Worm (Caenorhabditis elegans) whole organism, L4 larva: Measurements from ENCODE around the gene C04A11.2.

ENCODE experiments used
- F37D6.2 ChIP-seq: sonication (generic microtip); optimal IDR thresholded peaks from 2 replicates; lab custom pipeline; 2016; ENCODE audit warnings: mild to moderate bottlenecking, missing genetic modification characterization, missing compliant biosample characterization
- F49E8.2 ChIP-seq: sonication (generic microtip); optimal IDR thresholded peaks from 2 replicates; lab custom pipeline; 2016; ENCODE audit warnings: missing compliant biosample characterization, mild to moderate bottlenecking, missing genetic modification characterization, borderline replicate concordance
- ZK337.2 ChIP-seq: fragments of 200-800 bp; sonication (Bioruptor generic); IDR thresholded peaks from 2 replicates; pipeline ENCODE4 v1.3.6; 2022; ENCODE audit warnings: missing genetic modification reagents, missing genetic modification characterization, missing compliant biosample characterization
- ZK546.5 ChIP-seq, 2 experiments: sonication (generic microtip); optimal IDR thresholded peaks; 2 replicates each; lab custom pipeline; 2017; ENCODE audit warnings: missing biosample characterization in 2 of 2, missing genetic modification characterization in 2 of 2
- aha-1 ChIP-seq: fragments of 150-350 bp; peaks from one replicate; lab custom pipeline; 2014; ENCODE audit warnings: missing biosample characterization, missing genetic modification characterization
- ama-1 ChIP-seq: fragments of 150-350 bp; optimal IDR thresholded peaks from 2 replicates; lab custom pipeline; 2014; ENCODE audit warnings: inconsistent platforms, mixed read lengths
- arid-1 ChIP-seq: fragments of 200-800 bp; sonication (Bioruptor generic); conservative IDR thresholded peaks from 2 replicates; pipeline ENCODE4 v1.3.6; 2022; ENCODE audit warnings: missing genetic modification reagents, missing genetic modification characterization, missing compliant biosample characterization
- ceh-82 ChIP-seq: sonication (generic microtip); optimal IDR thresholded peaks from 2 replicates; lab custom pipeline; 2017; ENCODE audit warnings: missing biosample characterization, missing genetic modification characterization
- cey-2 ChIP-seq: sonication (generic microtip); optimal IDR thresholded peaks from 3 replicates; lab custom pipeline; 2017; ENCODE audit warnings: missing genetic modification characterization, mild to moderate bottlenecking, missing compliant biosample characterization, antibody characterized with exemption, borderline replicate concordance; ENCODE audit not compliant: insufficient read depth
- ctbp-1 ChIP-seq: fragments of 200-800 bp; sonication (Bioruptor generic); IDR thresholded peaks from 2 replicates; pipeline ENCODE4 v1.3.6; 2022; ENCODE audit warnings: missing genetic modification reagents, missing genetic modification characterization, missing compliant biosample characterization
- daf-16 ChIP-seq, 3 experiments: sonication (generic microtip); optimal IDR thresholded peaks; 2 replicates each; lab custom pipeline; 2016 to 2017; ENCODE audit warnings: missing genetic modification characterization in 3 of 3, missing genetic modification reagents in 3 of 3, mild to moderate bottlenecking in 2 of 3, missing compliant biosample characterization in 2 of 3, missing biosample characterization in 1 of 3, moderate library complexity in 1 of 3
- dmd-8 ChIP-seq: fragments of 200-800 bp; sonication (Bioruptor generic); IDR thresholded peaks from 2 replicates; pipeline ENCODE4 v1.3.6; 2022; ENCODE audit warnings: missing genetic modification characterization, missing compliant biosample characterization
- egl-43 ChIP-seq: fragments of 200-800 bp; sonication (Bioruptor generic); IDR thresholded peaks from 2 replicates; pipeline ENCODE4 v1.3.6; 2022; ENCODE audit warnings: missing genetic modification reagents, missing genetic modification characterization, missing compliant biosample characterization
- fkh-10 ChIP-seq: fragments of 150-350 bp; optimal IDR thresholded peaks from 2 replicates; lab custom pipeline; 2014; ENCODE audit warnings: missing biosample characterization, missing genetic modification reagents, missing genetic modification characterization
- hif-1 ChIP-seq, 2 experiments: sonication (generic microtip); optimal IDR thresholded peaks; 2 replicates each; lab custom pipeline; 2016 to 2017; ENCODE audit warnings: missing compliant biosample characterization in 2 of 2, missing genetic modification characterization in 2 of 2, missing genetic modification reagents in 2 of 2, missing genotype in 2 of 2, mild to moderate bottlenecking in 1 of 2
- hlh-11 ChIP-seq: fragments of 200-800 bp; sonication (Bioruptor generic); optimal IDR thresholded peaks from 2 replicates; lab custom pipeline; 2018; ENCODE audit warnings: mild to moderate bottlenecking, missing genetic modification characterization, missing compliant biosample characterization
- lin-13 ChIP-seq: fragments of 150-350 bp; optimal IDR thresholded peaks from 2 replicates; lab custom pipeline; 2014; ENCODE audit warnings: missing biosample characterization, missing genetic modification reagents, missing genetic modification characterization
- lir-3 ChIP-seq: sonication (generic microtip); optimal IDR thresholded peaks from 2 replicates; lab custom pipeline; 2016; ENCODE audit warnings: mild to moderate bottlenecking, missing genetic modification characterization, missing compliant biosample characterization
- mdl-1 ChIP-seq, 2 experiments: fragments of 150-350 bp in 1 of 2; sonication (generic microtip) in 1 of 2; optimal IDR thresholded peaks; 2 replicates each; lab custom pipeline; 2014 to 2017; ENCODE audit warnings: missing biosample characterization in 2 of 2, missing genetic modification characterization in 2 of 2
- mdt-29 ChIP-seq: fragments of 200-800 bp; sonication (Bioruptor generic); IDR thresholded peaks from 2 replicates; pipeline ENCODE4 v1.3.6; 2022; ENCODE audit warnings: missing genetic modification reagents, missing genetic modification characterization, missing compliant biosample characterization
- mep-1 ChIP-seq: fragments of 150-350 bp; sonication (generic microtip); optimal IDR thresholded peaks from 3 replicates; lab custom pipeline; 2014; ENCODE audit warnings: missing biosample characterization, missing genetic modification characterization
- mes-2 ChIP-seq: sonication (generic microtip); optimal IDR thresholded peaks from 2 replicates; lab custom pipeline; 2016; ENCODE audit warnings: missing genotype, mild to moderate bottlenecking, missing genetic modification characterization, missing compliant biosample characterization; ENCODE audit not compliant: poor library complexity, severe bottlenecking
- nhr-10 ChIP-seq: fragments of 150-350 bp; optimal IDR thresholded peaks from 2 replicates; lab custom pipeline; 2014; ENCODE audit warnings: missing biosample characterization, missing genetic modification characterization
- nhr-11 ChIP-seq: fragments of 150-350 bp; optimal IDR thresholded peaks from 2 replicates; lab custom pipeline; 2014; ENCODE audit warnings: missing biosample characterization, missing genetic modification characterization
- nhr-28 ChIP-seq: fragments of 150-350 bp; optimal IDR thresholded peaks from 2 replicates; lab custom pipeline; 2014; ENCODE audit warnings: missing biosample characterization, missing genetic modification characterization
- nhr-77 ChIP-seq: fragments of 150-350 bp; optimal IDR thresholded peaks from 2 replicates; lab custom pipeline; 2014; ENCODE audit warnings: missing biosample characterization, missing genetic modification characterization
- php-3 ChIP-seq: fragments of 200-800 bp; sonication (Bioruptor generic); IDR thresholded peaks from 2 replicates; pipeline ENCODE4 v1.3.6; 2022; ENCODE audit warnings: missing genetic modification reagents, missing genetic modification characterization, missing compliant biosample characterization
- saeg-2 ChIP-seq: fragments of 200-800 bp; sonication (Bioruptor generic); IDR thresholded peaks from 2 replicates; pipeline ENCODE4 v1.3.6; 2022; ENCODE audit warnings: missing genetic modification reagents, missing genetic modification characterization, missing compliant biosample characterization
- spr-1 ChIP-seq: sonication (generic microtip); optimal IDR thresholded peaks from 2 replicates; lab custom pipeline; 2016; ENCODE audit warnings: mild to moderate bottlenecking, missing genetic modification characterization, missing compliant biosample characterization
- tag-97 ChIP-seq: fragments of 200-800 bp; sonication (Bioruptor generic); IDR thresholded peaks from 2 replicates; pipeline ENCODE4 v1.3.6; 2022; ENCODE audit warnings: missing genetic modification characterization, missing compliant biosample characterization
- unc-130 ChIP-seq: sonication (generic microtip); optimal IDR thresholded peaks from 2 replicates; lab custom pipeline; 2016; ENCODE audit warnings: missing genetic modification reagents, missing genetic modification characterization, missing compliant biosample characterization
- unc-62 ChIP-seq, 3 experiments: fragments of 150-350 bp in 1 of 3; sonication (generic microtip); optimal IDR thresholded peaks in 2 of 3; peaks in 1 of 3; 1 replicate in 1 of 3; 2 replicates in 2 of 3; lab custom pipeline; 2014 to 2017; ENCODE audit warnings: missing biosample characterization in 3 of 3, missing genetic modification characterization in 3 of 3, missing genetic modification reagents in 3 of 3, missing genotype in 1 of 3
- zip-11 ChIP-seq: fragments of 200-800 bp; sonication (Bioruptor generic); IDR thresholded peaks from 2 replicates; pipeline ENCODE4 v1.3.6; 2022; ENCODE audit warnings: missing genetic modification characterization, missing compliant biosample characterization
- zip-2 ChIP-seq: fragments of 150-350 bp; optimal IDR thresholded peaks from 2 replicates; lab custom pipeline; 2014; ENCODE audit warnings: missing biosample characterization, missing genetic modification characterization

The C04A11.2 gene

ce11 chrX:13714710-13715109, 46.1 kb upstream of the C04A11.2 start (continued):
- TF ChIP-seq hif-1 (tag; optimal IDR thresholded peaks at IDR 0.05; lab: Kevin White, UChicago) (no peak), php-3 (GFP tag; lab: Robert Waterston, UW) (no peak), lin-13 (GFP tag; lab: Kevin White, UChicago) (no peak), ctbp-1 (GFP tag; lab: Robert Waterston, UW) (no peak), F49E8.2 (no peak), ama-1 (lab: Kevin White, UChicago) (no peak), unc-130 (GFP tag; lab: Kevin White, UChicago) (no peak), nhr-77 (tag; lab: Kevin White, UChicago) (no peak), cey-2 (no peak), zip-11 (GFP tag; lab: Robert Waterston, UW) (no peak), tag-97 (GFP tag; lab: Robert Waterston, UW) (no peak), ZK546.5 (tag; optimal IDR thresholded peaks at IDR 0.05; lab: Kevin White, UChicago) (no peak), spr-1 (tag; lab: Kevin White, UChicago) (peak; percentile 7), arid-1 (GFP tag; lab: Robert Waterston, UW) (no peak; the same call in 1 of the 2 replicates), mep-1 (tag; lab: Kevin White, UChicago) (no peak), aha-1 (tag; lab: Kevin White, UChicago) (no peak), ceh-82 (tag; lab: Kevin White, UChicago) (no peak), mes-2 (tag; lab: Kevin White, UChicago) (peak; percentile 56), ZK337.2 (no peak), nhr-28 (tag; lab: Kevin White, UChicago) (no peak), saeg-2 (GFP tag; lab: Robert Waterston, UW) (no peak), mdl-1 (tag; optimal IDR thresholded peaks at IDR 0.05; lab: Kevin White, UChicago) (no peak)

ce11 chrX:13713857-13714256, 45.2 kb upstream of the C04A11.2 start, which contains the start of gene K11E4.1:
K11E4.1 (plus strand) TSS chrX:13714157.
- no peak for TF ChIP-seq dmd-8 (GFP tag; lab: Robert Waterston, UW)
- TF ChIP-seq zip-2 (tag; lab: Kevin White, UChicago): no peak
- TF ChIP-seq nhr-10 (tag; lab: Kevin White, UChicago): no peak

ce11 chrX:13712992-13713391, 44.4 kb upstream of the C04A11.2 start:
- TF ChIP-seq egl-43 (no peak), daf-16 (GFP tag; optimal IDR thresholded peaks at IDR 0.05; lab: Kevin White, UChicago) (peak in 1 of 2 experiments; percentile 72), daf-16 (tag; optimal IDR thresholded peaks at IDR 0.05; lab: Kevin White, UChicago) (no peak), mdt-29 (GFP tag; lab: Robert Waterston, UW) (no peak), nhr-11 (tag; lab: Kevin White, UChicago) (peak; percentile 23), F37D6.2 (tag; lab: Kevin White, UChicago) (no peak), hlh-11 (tag; lab: Kevin White, UChicago) (no peak), nhr-77 (tag; lab: Kevin White, UChicago) (no peak), lir-3 (no peak), fkh-10 (GFP tag; lab: Kevin White, UChicago) (no peak)

ce11 chrX:13711909-13712308, 43.3 kb upstream of the C04A11.2 start, which contains the start of gene K02D3.2:
K02D3.2 (minus strand) TSS chrX:13712009.
- TF ChIP-seq unc-62 (GFP tag; optimal IDR thresholded peaks at IDR 0.05 in 1 of 2; lab: Kevin White, UChicago) (no peak), unc-62 (tag; optimal IDR thresholded peaks at IDR 0.05; lab: Kevin White, UChicago) (no peak), ZK546.5 (tag; optimal IDR thresholded peaks at IDR 0.05; lab: Kevin White, UChicago) (no peak)
